Fruit fly (Drosophila melanogaster) whole organism, embryonic: ENCODE measurements around the gene CG42852.
A peak's percentile ranks its signal among the peaks of the same experiment; 100 is the strongest.

Experiments used
- Atf6 ChIP-seq: fragments of 200-800 bp; sonication (Bioruptor generic); IDR thresholded peaks from 2 replicates; pipeline ENCODE4 v1.3.6; 2022; ENCODE audit warnings: missing biosample characterization, missing genetic modification characterization
- B-H2 ChIP-seq: fragments of 200-800 bp; sonication (Bioruptor generic); optimal IDR thresholded peaks from 2 replicates; lab custom pipeline; 2018; ENCODE audit warnings: missing biosample characterization, mild to moderate bottlenecking, missing genetic modification characterization
- CG10267 ChIP-seq: fragments of 200-800 bp; sonication (Bioruptor generic); optimal IDR thresholded peaks from 2 replicates; lab custom pipeline; 2018; ENCODE audit warnings: missing biosample characterization, mild to moderate bottlenecking, missing genetic modification characterization, moderate library complexity
- CG10959 ChIP-seq: fragments of 200-800 bp; sonication (Bioruptor generic); IDR thresholded peaks from 2 replicates; pipeline ENCODE4 v1.3.6; 2022; ENCODE audit warnings: missing biosample characterization, missing genetic modification characterization
- CG11247 ChIP-seq: fragments of 200-800 bp; sonication (Bioruptor generic); IDR thresholded peaks from 2 replicates; pipeline ENCODE4 v1.3.6; 2022; ENCODE audit warnings: missing biosample characterization, missing genetic modification characterization
- CG11456 ChIP-seq: fragments of 200-800 bp; sonication (Bioruptor generic); IDR thresholded peaks from 3 replicates; pipeline ENCODE4 v1.3.6; 2022; ENCODE audit warnings: missing biosample characterization, missing genetic modification characterization
- CG11560 ChIP-seq: fragments of 200-800 bp; sonication (Bioruptor generic); IDR thresholded peaks from 3 replicates; pipeline ENCODE4 v1.3.6; 2022; ENCODE audit warnings: missing biosample characterization, missing genetic modification characterization
- CG12659 ChIP-seq: fragments of 200-800 bp; sonication (Bioruptor generic); optimal IDR thresholded peaks from 3 replicates; lab custom pipeline; 2017; ENCODE audit warnings: mild to moderate bottlenecking, missing biosample characterization, missing genetic modification reagents, missing genetic modification characterization
- CG15514 ChIP-seq: fragments of 200-800 bp; sonication (Bioruptor generic); optimal IDR thresholded peaks from 3 replicates; lab custom pipeline; 2017; ENCODE audit warnings: missing biosample characterization, missing genetic modification characterization, mild to moderate bottlenecking, moderate library complexity, missing genetic modification reagents
- CG3995 ChIP-seq: fragments of 200-800 bp; sonication (Bioruptor generic); optimal IDR thresholded peaks from 3 replicates; lab custom pipeline; 2016; ENCODE audit warnings: missing biosample characterization, missing genetic modification characterization
- CG6175 ChIP-seq: fragments of 200-800 bp; sonication (Bioruptor generic); IDR thresholded peaks from 3 replicates; pipeline ENCODE4 v1.3.6; 2022; ENCODE audit warnings: missing biosample characterization, missing genetic modification characterization
- CG7987 ChIP-seq: fragments of 200-800 bp; sonication (Bioruptor generic); optimal IDR thresholded peaks from 2 replicates; lab custom pipeline; 2018; ENCODE audit warnings: missing biosample characterization, mild to moderate bottlenecking, missing genetic modification characterization, moderate library complexity
- CG8290 ChIP-seq, 3 experiments: fragments of 200-800 bp; sonication (Bioruptor generic); optimal IDR thresholded peaks; 2 replicates each; lab custom pipeline; 2016 to 2019; ENCODE audit warnings: missing biosample characterization in 3 of 3, missing genetic modification characterization in 3 of 3, mild to moderate bottlenecking in 2 of 3, moderate library complexity in 1 of 3
- CG8944 ChIP-seq: fragments of 200-800 bp; sonication (Bioruptor generic); optimal IDR thresholded peaks from 3 replicates; lab custom pipeline; 2016; ENCODE audit warnings: missing biosample characterization, missing genetic modification characterization
- CG9437 ChIP-seq: fragments of 200-800 bp; sonication (Bioruptor generic); optimal IDR thresholded peaks from 2 replicates; lab custom pipeline; 2018; ENCODE audit warnings: missing biosample characterization, mild to moderate bottlenecking, missing genetic modification characterization
- CHES-1-like ChIP-seq: fragments of 200-800 bp; sonication (Bioruptor generic); optimal IDR thresholded peaks from 2 replicates; lab custom pipeline; 2016; ENCODE audit warnings: missing biosample characterization, missing genetic modification characterization
- Drgx ChIP-seq: fragments of 200-800 bp; sonication (Bioruptor generic); IDR thresholded peaks from 2 replicates; pipeline ENCODE4 v1.3.6; 2022; ENCODE audit warnings: missing biosample characterization, missing genetic modification characterization
- Fer1 ChIP-seq: fragments of 200-800 bp; sonication (Bioruptor generic); optimal IDR thresholded peaks from 2 replicates; lab custom pipeline; 2017; ENCODE audit warnings: missing biosample characterization, mild to moderate bottlenecking, missing genetic modification characterization
- Hr39 ChIP-seq: fragments of >200 bp; optimal IDR thresholded peaks from 2 replicates; lab custom pipeline; 2017
- Med ChIP-seq: fragments of 200-800 bp; sonication (Bioruptor generic); peaks from one replicate; lab custom pipeline; 2016; ENCODE audit warnings: missing biosample characterization, missing genetic modification characterization, mild to moderate bottlenecking, inconsistent platforms, moderate library complexity
- Mes4 ChIP-seq: fragments of 200-800 bp; sonication (Bioruptor generic); optimal IDR thresholded peaks from 2 replicates; lab custom pipeline; 2016; ENCODE audit warnings: missing biosample characterization, missing genetic modification characterization
- Mrtf ChIP-seq: fragments of 200-800 bp; sonication (Bioruptor generic); IDR thresholded peaks from 3 replicates; pipeline ENCODE4 v1.3.6; 2022; ENCODE audit warnings: missing biosample characterization, missing genetic modification characterization
- Myb ChIP-seq: fragments of 200-800 bp; sonication (Bioruptor generic); optimal IDR thresholded peaks from 2 replicates; lab custom pipeline; 2016; ENCODE audit warnings: missing biosample characterization, missing genetic modification characterization
- Nf-YA ChIP-seq: fragments of 200-800 bp; sonication (Bioruptor generic); IDR thresholded peaks from 2 replicates; pipeline ENCODE4 v1.3.6; 2022; ENCODE audit warnings: missing biosample characterization, missing genetic modification characterization
- Optix ChIP-seq: fragments of 200-800 bp; sonication (Bioruptor generic); IDR thresholded peaks from 3 replicates; pipeline ENCODE4 v1.3.6; 2022; ENCODE audit warnings: missing biosample characterization, missing genetic modification characterization
- Sox100B ChIP-seq: fragments of 200-800 bp; sonication (Bioruptor generic); optimal IDR thresholded peaks from 3 replicates; lab custom pipeline; 2018; ENCODE audit warnings: missing biosample characterization, mild to moderate bottlenecking, missing genetic modification characterization
- TFAM ChIP-seq: fragments of 200-800 bp; sonication (Bioruptor generic); optimal IDR thresholded peaks from 2 replicates; lab custom pipeline; 2017; ENCODE audit warnings: missing biosample characterization, missing genetic modification characterization, inconsistent platforms
- Vsx1 ChIP-seq: fragments of 200-800 bp; sonication (Bioruptor generic); optimal IDR thresholded peaks from 2 replicates; lab custom pipeline; 2017; ENCODE audit warnings: missing biosample characterization, mild to moderate bottlenecking, missing genetic modification characterization, missing genetic modification reagents
- Xbp1 ChIP-seq: fragments of 200-800 bp; sonication (Bioruptor generic); optimal IDR thresholded peaks from 3 replicates; lab custom pipeline; 2016; ENCODE audit warnings: missing biosample characterization, mild to moderate bottlenecking, missing genetic modification characterization
- aop ChIP-seq: fragments of 200-800 bp; sonication (Bioruptor generic); IDR thresholded peaks from 2 replicates; pipeline ENCODE4 v1.3.6; 2022; ENCODE audit warnings: missing biosample characterization, missing genetic modification characterization
- bab2 ChIP-seq: fragments of 200-800 bp; sonication (Bioruptor generic); optimal IDR thresholded peaks from 2 replicates; lab custom pipeline; 2016; ENCODE audit warnings: missing biosample characterization, missing genetic modification characterization
- bsh ChIP-seq, 2 experiments: fragments of 200-800 bp; sonication (Bioruptor generic); optimal IDR thresholded peaks; 2 replicates each; lab custom pipeline; 2017 to 2018; ENCODE audit warnings: mild to moderate bottlenecking in 2 of 2, missing biosample characterization in 2 of 2, missing genetic modification characterization in 2 of 2, moderate library complexity in 1 of 2
- btn ChIP-seq: fragments of 200-800 bp; sonication (Bioruptor generic); optimal IDR thresholded peaks from 2 replicates; lab custom pipeline; 2016; ENCODE audit warnings: missing biosample characterization, missing genetic modification characterization
- cato ChIP-seq: fragments of 200-800 bp; sonication (Bioruptor generic); optimal IDR thresholded peaks from 2 replicates; lab custom pipeline; 2016; ENCODE audit warnings: missing biosample characterization, missing genetic modification characterization, borderline replicate concordance
- chinmo ChIP-seq: fragments of 200-800 bp; sonication (Bioruptor generic); IDR thresholded peaks from 4 replicates; pipeline ENCODE4 v1.3.6; 2022; ENCODE audit warnings: missing biosample characterization, missing genetic modification characterization; ENCODE audit not compliant: partially characterized antibody
- ci ChIP-seq: fragments of 200-800 bp; sonication (Bioruptor generic); IDR thresholded peaks from 3 replicates; pipeline ENCODE4 v1.3.6; 2022; ENCODE audit warnings: missing biosample characterization, missing genetic modification characterization
- cwo ChIP-seq: fragments of 200-800 bp; sonication (Bioruptor generic); optimal IDR thresholded peaks from 3 replicates; lab custom pipeline; 2017; ENCODE audit warnings: missing biosample characterization, missing genetic modification characterization, mild to moderate bottlenecking, moderate library complexity, missing genetic modification reagents
- eve ChIP-seq, 2 experiments: fragments of >200 bp; optimal IDR thresholded peaks; 2 replicates each; lab custom pipeline; 2017; ENCODE audit warnings: missing biosample characterization in 2 of 2, missing genetic modification characterization in 2 of 2
- exex ChIP-seq: fragments of 200-800 bp; sonication (Bioruptor generic); optimal IDR thresholded peaks from 4 replicates; lab custom pipeline; 2018; ENCODE audit warnings: missing biosample characterization, mild to moderate bottlenecking, missing genetic modification characterization, moderate library complexity
- gsb-n ChIP-seq: fragments of 200-800 bp; sonication (Bioruptor generic); optimal IDR thresholded peaks from 3 replicates; lab custom pipeline; 2018; ENCODE audit warnings: missing biosample characterization, mild to moderate bottlenecking, missing genetic modification characterization
- ind ChIP-seq: fragments of 200-800 bp; sonication (Bioruptor generic); optimal IDR thresholded peaks from 3 replicates; lab custom pipeline; 2016; ENCODE audit warnings: missing biosample characterization, missing genetic modification characterization
- lov ChIP-seq, 2 experiments: fragments of 200-800 bp in 1 of 2; fragments of >200 bp in 1 of 2; sonication (Bioruptor generic) in 1 of 2; IDR thresholded peaks in 1 of 2; optimal IDR thresholded peaks in 1 of 2; 2 replicates in 1 of 2; 3 replicates in 1 of 2; pipeline versions ENCODE4 v1.3.6 to Lab custom; 2017 to 2022; ENCODE audit warnings: missing biosample characterization in 1 of 2, missing genetic modification characterization in 1 of 2
- mirr ChIP-seq: fragments of 200-800 bp; sonication (Bioruptor generic); optimal IDR thresholded peaks from 3 replicates; lab custom pipeline; 2018; ENCODE audit warnings: missing biosample characterization, mild to moderate bottlenecking, missing genetic modification characterization
- nmo ChIP-seq: fragments of 200-800 bp; sonication (Bioruptor generic); optimal IDR thresholded peaks from 2 replicates; lab custom pipeline; 2018; ENCODE audit warnings: missing biosample characterization, mild to moderate bottlenecking, missing genetic modification characterization, moderate library complexity
- onecut ChIP-seq: fragments of 200-800 bp; sonication (Bioruptor generic); IDR thresholded peaks from 2 replicates; pipeline ENCODE4 v1.3.6; 2022; ENCODE audit warnings: missing biosample characterization, missing genetic modification characterization
- org-1 ChIP-seq: fragments of 200-800 bp; sonication (Bioruptor generic); optimal IDR thresholded peaks from 2 replicates; lab custom pipeline; 2017; ENCODE audit warnings: missing biosample characterization, missing genetic modification characterization
- otp ChIP-seq: fragments of 200-800 bp; sonication (Bioruptor generic); IDR thresholded peaks from 3 replicates; pipeline ENCODE4, ENCODE4 v1.3.6; 2022; ENCODE audit warnings: missing biosample characterization, missing genetic modification characterization
- p53 ChIP-seq: fragments of 200-800 bp; sonication (Bioruptor generic); optimal IDR thresholded peaks from 2 replicates; lab custom pipeline; 2016; ENCODE audit warnings: missing biosample characterization, missing genetic modification characterization
- pb ChIP-seq: fragments of 200-800 bp; sonication (Bioruptor generic); optimal IDR thresholded peaks from 3 replicates; lab custom pipeline; 2016; ENCODE audit warnings: missing biosample characterization, missing genetic modification characterization
- sens ChIP-seq: fragments of 200-800 bp; sonication (Bioruptor generic); peaks from one replicate; lab custom pipeline; 2016; ENCODE audit warnings: missing biosample characterization, missing genetic modification characterization
- slp2 ChIP-seq: fragments of 200-800 bp; sonication (Bioruptor generic); optimal IDR thresholded peaks from 2 replicates; lab custom pipeline; 2016; ENCODE audit warnings: missing biosample characterization, missing genetic modification characterization

The CG42852 gene

DNA sequence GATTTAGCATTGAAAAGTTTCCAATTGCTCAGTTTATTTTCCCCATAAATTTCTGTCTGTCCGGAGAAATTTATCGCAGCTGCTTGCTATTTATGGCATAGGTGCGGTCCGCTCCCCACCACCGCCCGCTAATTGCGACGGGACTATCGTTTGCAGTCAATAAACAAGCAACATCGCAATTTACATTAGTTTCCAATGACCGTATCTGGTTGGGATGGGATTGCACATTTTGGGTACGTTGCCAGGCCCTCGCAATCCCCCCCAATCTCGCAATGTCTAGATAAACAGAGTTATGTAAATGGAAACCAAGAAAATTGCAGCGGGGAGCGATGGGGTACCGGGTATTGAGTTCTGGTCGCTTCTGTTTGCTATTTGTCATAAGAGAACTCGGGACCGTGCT is 49.3 kb downstream of the CG42852 start, which contains the start of gene nudC:
nudC (plus strand) TSS at position 368 of the 400 bp plus-strand sequence.
- no peak for TF ChIP-seq Drgx
- no peak for TF ChIP-seq CG3995
- no peak for TF ChIP-seq Sox100B (GFP tag; lab: Kevin White, UChicago)
- no peak for TF ChIP-seq lov (optimal IDR thresholded peaks at IDR 0.05; lab: Kevin White, UChicago)
- no peak for TF ChIP-seq lov (GFP tag; IDR thresholded peaks at IDR 0.05; lab: Robert Waterston, UW)
- no peak for TF ChIP-seq bsh (GFP tag; optimal IDR thresholded peaks at IDR 0.05; lab: Kevin White, UChicago)
- TF ChIP-seq Xbp1 (GFP tag; lab: Kevin White, UChicago), result no peak
- TF ChIP-seq otp (GFP tag; lab: Robert Waterston, UW), result 0 out of 3 replicates have a peak, but pooled peaks have one; percentile 59
- TF ChIP-seq CG6175 (GFP tag; lab: Robert Waterston, UW), result no peak
- no peak for TF ChIP-seq CHES-1-like (GFP tag; lab: Kevin White, UChicago)
- no peak for TF ChIP-seq Hr39 (lab: Kevin White, UChicago)
- 0 out of 2 replicates have a peak, but pooled peaks have one; percentile 13 for TF ChIP-seq CG10959 (GFP tag; lab: Robert Waterston, UW)
- TF ChIP-seq slp2 (GFP tag; lab: Kevin White, UChicago), result no peak
- TF ChIP-seq Atf6 (GFP tag; lab: Robert Waterston, UW), result no peak
- TF ChIP-seq B-H2 (GFP tag; lab: Kevin White, UChicago), result no peak
- no peak for TF ChIP-seq CG12659 (GFP tag; lab: Kevin White, UChicago)
- TF ChIP-seq sens, result peak; percentile 49
- TF ChIP-seq Nf-YA (GFP tag; lab: Robert Waterston, UW), result no peak
- no peak for TF ChIP-seq Fer1 (GFP tag; lab: Kevin White, UChicago)
- no peak for TF ChIP-seq nmo (GFP tag; lab: Kevin White, UChicago)
- TF ChIP-seq mirr, result peak; percentile 5
- no peak for TF ChIP-seq pb (GFP tag; lab: Kevin White, UChicago)
- TF ChIP-seq gsb-n, result no peak
- no peak for TF ChIP-seq CG11247 (GFP tag; lab: Robert Waterston, UW)
- no peak for TF ChIP-seq onecut
- TF ChIP-seq btn (GFP tag; lab: Kevin White, UChicago), result no peak
- TF ChIP-seq CG8290 (GFP tag; optimal IDR thresholded peaks at IDR 0.05; lab: Kevin White, UChicago), result no peak
- peak in 1 of 2 experiments; percentile 6 for TF ChIP-seq CG8290 (tag; optimal IDR thresholded peaks at IDR 0.05; lab: Kevin White, UChicago)
- no peak for TF ChIP-seq Myb (GFP tag; lab: Kevin White, UChicago)
- TF ChIP-seq CG10267 (tag; lab: Kevin White, UChicago), result no peak
- TF ChIP-seq aop (GFP tag; lab: Robert Waterston, UW), result no peak
- TF ChIP-seq ind, result no peak
- no peak for TF ChIP-seq Mrtf (GFP tag; lab: Robert Waterston, UW)
- no peak for TF ChIP-seq eve (GFP tag; optimal IDR thresholded peaks at IDR 0.05; lab: Kevin White, UChicago)
- TF ChIP-seq CG8944 (GFP tag; lab: Kevin White, UChicago), result no peak
- no peak for TF ChIP-seq exex (tag; lab: Kevin White, UChicago)
- TF ChIP-seq CG15514 (GFP tag; lab: Kevin White, UChicago), result no peak
- TF ChIP-seq cato (GFP tag; lab: Kevin White, UChicago), result no peak
- TF ChIP-seq Mes4 (GFP tag; lab: Kevin White, UChicago), result no peak
- TF ChIP-seq org-1 (GFP tag; lab: Kevin White, UChicago), result no peak
- TF ChIP-seq CG11456 (GFP tag; lab: Robert Waterston, UW), result no peak
- TF ChIP-seq CG7987, result no peak
- 0 out of 3 replicates have a peak, but pooled peaks have one; percentile 38 for TF ChIP-seq Optix (GFP tag; lab: Robert Waterston, UW)
- TF ChIP-seq TFAM (GFP tag; lab: Kevin White, UChicago), result no peak
- TF ChIP-seq cwo (GFP tag; lab: Kevin White, UChicago), result no peak
- no peak for TF ChIP-seq CG11560 (tag; lab: Robert Waterston, UW)
- TF ChIP-seq ci, result peak; percentile 47; the same call in 1 of the 3 replicates
- no peak for TF ChIP-seq bab2
- peak; percentile 50 for TF ChIP-seq Med (GFP tag; lab: Kevin White, UChicago)
- TF ChIP-seq p53 (GFP tag; lab: Kevin White, UChicago), result no peak
- TF ChIP-seq chinmo (GFP tag; lab: Robert Waterston, UW), result 0 out of 4 replicates have a peak, but pooled peaks have one; percentile 53
- TF ChIP-seq CG9437 (GFP tag; lab: Kevin White, UChicago), result no peak
- TF ChIP-seq Vsx1, result no peak
